Worm (Caenorhabditis elegans) whole organism, L1 larva: Measurements from ENCODE around the gene F14H3.4.

Experiments used
- Y116A8C.19 ChIP-seq: sonication (generic microtip); optimal IDR thresholded peaks from 2 replicates; lab custom pipeline; 2016; ENCODE audit warnings: missing compliant biosample characterization, missing genetic modification characterization, borderline replicate concordance
- dpl-1 ChIP-seq, 3 experiments: fragments of 150-350 bp in 2 of 3; sonication (generic microtip) in 1 of 3; optimal IDR thresholded peaks; 2 replicates each; lab custom pipeline; 2014 to 2017; ENCODE audit warnings: missing biosample characterization in 3 of 3, missing genetic modification characterization in 3 of 3, missing genetic modification reagents in 3 of 3
- nhr-85 ChIP-seq: sonication (generic microtip); peaks from one replicate; lab custom pipeline; 2016; ENCODE audit warnings: missing genetic modification characterization, inconsistent platforms, missing compliant biosample characterization

ce11 chrV:16045837-16046236 lies 9.0 kb downstream of the F14H3.4 start, which contains the start of gene T10C6.15:
- TF ChIP-seq nhr-85 (tag; lab: Kevin White, UChicago) (peak; percentile 30), dpl-1 (GFP tag; optimal IDR thresholded peaks at IDR 0.05; lab: Kevin White, UChicago) (no peak), Y116A8C.19 (tag; lab: Kevin White, UChicago) (no peak)
